Worm (Caenorhabditis elegans) whole organism, late embryonic: ENCODE measurements around the gene F47G3.1.

Experiments used
- F13H6.1 ChIP-seq: sonication (generic microtip); optimal IDR thresholded peaks from 2 replicates; lab custom pipeline; 2016; ENCODE audit warnings: missing genetic modification characterization, missing compliant biosample characterization
- dve-1 ChIP-seq: sonication (generic microtip); optimal IDR thresholded peaks from 2 replicates; lab custom pipeline; 2017; ENCODE audit warnings: antibody characterized with exemption, mild to moderate bottlenecking, missing genetic modification characterization, missing compliant biosample characterization
- gmeb-2 ChIP-seq: sonication (generic microtip); optimal IDR thresholded peaks from 2 replicates; lab custom pipeline; 2016; ENCODE audit warnings: missing genetic modification characterization, inconsistent platforms, missing compliant biosample characterization
- pag-3 ChIP-seq: sonication (generic microtip); optimal IDR thresholded peaks from 2 replicates; lab custom pipeline; 2016; ENCODE audit warnings: missing compliant biosample characterization, missing genetic modification characterization, borderline replicate concordance
- ttx-3 ChIP-seq: sonication (generic microtip); optimal IDR thresholded peaks from 2 replicates; lab custom pipeline; 2016; ENCODE audit warnings: missing genetic modification reagents, missing genetic modification characterization, missing compliant biosample characterization
- zip-5 ChIP-seq: sonication (generic microtip); optimal IDR thresholded peaks from 2 replicates; lab custom pipeline; 2016; ENCODE audit warnings: missing genetic modification characterization, missing compliant biosample characterization

DNA sequence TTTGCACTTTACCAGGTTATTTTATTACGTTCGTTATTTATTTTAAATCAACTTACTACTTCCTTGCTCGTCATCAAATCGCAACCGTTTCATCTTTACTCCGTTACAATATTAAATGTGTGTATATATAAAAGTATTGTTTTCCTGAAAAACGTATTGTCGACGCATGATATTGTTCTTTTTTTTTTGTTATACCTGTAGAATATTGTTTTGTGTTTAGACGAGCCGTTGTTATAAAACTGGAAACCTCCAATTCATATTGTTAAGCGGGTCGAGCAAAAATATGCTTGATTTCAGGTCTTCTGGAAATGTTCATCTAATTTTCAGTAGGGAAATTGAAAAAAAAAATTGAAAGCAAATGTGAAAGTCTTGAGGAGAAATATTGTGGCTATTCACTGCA, 53.3 kb downstream of the F47G3.1 start, which contains the start of gene gid-2:
- no peak for TF ChIP-seq pag-3 (tag; lab: Kevin White, UChicago)
- TF ChIP-seq F13H6.1 (tag; lab: Kevin White, UChicago), result no peak
- TF ChIP-seq dve-1 (tag; lab: Kevin White, UChicago), result no peak
- TF ChIP-seq ttx-3, result no peak
- TF ChIP-seq zip-5, result no peak
- TF ChIP-seq gmeb-2, result no peak
